Worm (Caenorhabditis elegans): ENCODE results near the gene C33E10.1.

ce11 chrX:17294019-17294418 lies 11.0 kb upstream of the C33E10.1 start:
- TF ChIP-seq nfya-1 (tag; optimal IDR thresholded peaks at IDR 0.05; ENCODE audit: insufficient read depth): no peak
- no peak for TF ChIP-seq unc-62 (GFP tag; optimal IDR thresholded peaks at IDR 0.05)

Data from whole organism, L3 larva.